Fruit fly (Drosophila melanogaster): Measurements from ENCODE around the gene myd.

myd gene

dm6 chr3R:19159778-19160177, 20.7 kb upstream of the myd start, which contains the start of gene CG11779:
Gene CG11779 (minus strand): TSS chr3R:19159878.
- TF ChIP-seq psq (optimal IDR thresholded peaks at IDR 0.05), result no peak
- TF ChIP-seq ttk (optimal IDR thresholded peaks at IDR 0.05), result no peak
- no peak for TF ChIP-seq insv (optimal IDR thresholded peaks at IDR 0.05)
- TF ChIP-seq Sin3A (optimal IDR thresholded peaks at IDR 0.05), result no peak

- TF ChIP-seq psq (optimal IDR thresholded peaks at IDR 0.05), result no peak
- no peak for TF ChIP-seq ttk (optimal IDR thresholded peaks at IDR 0.05)
- TF ChIP-seq insv (optimal IDR thresholded peaks at IDR 0.05), result no peak
- no peak for TF ChIP-seq h (optimal IDR thresholded peaks at IDR 0.05)
- no peak for TF ChIP-seq Myc (optimal IDR thresholded peaks at IDR 0.05)
- no peak for TF ChIP-seq Sin3A (optimal IDR thresholded peaks at IDR 0.05)
These were observed 18.3 kb upstream of the myd start, which contains the start of the genes CG42359 and Nsun5 for dm6 chr3R:19162135-19162616. Gene CG42359 (minus strand): TSS chr3R:19162300. Gene Nsun5 (minus strand): TSS chr3R:19162300.

dm6 chr3R:19163972-19164819, 16.3 kb upstream of the myd start, which contains the start of gene sqz:
Gene sqz (plus strand): TSS chr3R:19164211.
- TF ChIP-seq insv (optimal IDR thresholded peaks at IDR 0.05), result no peak

- TF ChIP-seq Sin3A (optimal IDR thresholded peaks at IDR 0.05), result no peak
- no peak for TF ChIP-seq insv (optimal IDR thresholded peaks at IDR 0.05)
- no peak for TF ChIP-seq h (optimal IDR thresholded peaks at IDR 0.05)
- TF ChIP-seq psq (optimal IDR thresholded peaks at IDR 0.05), result no peak
- no peak for TF ChIP-seq Myc (optimal IDR thresholded peaks at IDR 0.05)
- no peak for TF ChIP-seq ttk (optimal IDR thresholded peaks at IDR 0.05)
These were observed 15.5 kb upstream of the myd start for dm6 chr3R:19164873-19165456.

- TF ChIP-seq Myc (optimal IDR thresholded peaks at IDR 0.05) (no peak), h (optimal IDR thresholded peaks at IDR 0.05) (no peak), Sin3A (optimal IDR thresholded peaks at IDR 0.05) (no peak), insv (optimal IDR thresholded peaks at IDR 0.05) (no peak), psq (optimal IDR thresholded peaks at IDR 0.05) (no peak), ttk (optimal IDR thresholded peaks at IDR 0.05) (no peak)
These were observed 14.8 kb upstream of the myd start for dm6 chr3R:19165620-19166055.

- TF ChIP-seq Myc (optimal IDR thresholded peaks at IDR 0.05), result no peak
- TF ChIP-seq insv (optimal IDR thresholded peaks at IDR 0.05), result no peak
- no peak for TF ChIP-seq Sin3A (optimal IDR thresholded peaks at IDR 0.05)
- no peak for TF ChIP-seq h (optimal IDR thresholded peaks at IDR 0.05)
- no peak for TF ChIP-seq ttk (optimal IDR thresholded peaks at IDR 0.05)
- no peak for TF ChIP-seq psq (optimal IDR thresholded peaks at IDR 0.05)
These were observed 14.2 kb upstream of the myd start for dm6 chr3R:19166077-19166778.

dm6 chr3R:19167521-19167920, 12.9 kb upstream of the myd start:
- TF ChIP-seq insv (optimal IDR thresholded peaks at IDR 0.05) (no peak), h (optimal IDR thresholded peaks at IDR 0.05) (no peak), ttk (optimal IDR thresholded peaks at IDR 0.05) (no peak), psq (optimal IDR thresholded peaks at IDR 0.05) (no peak), Sin3A (optimal IDR thresholded peaks at IDR 0.05) (no peak), Myc (optimal IDR thresholded peaks at IDR 0.05) (no peak)

- no peak for TF ChIP-seq Myc (optimal IDR thresholded peaks at IDR 0.05)
- no peak for TF ChIP-seq h (optimal IDR thresholded peaks at IDR 0.05)
- no peak for TF ChIP-seq psq (optimal IDR thresholded peaks at IDR 0.05)
- no peak for TF ChIP-seq Sin3A (optimal IDR thresholded peaks at IDR 0.05)
- no peak for TF ChIP-seq insv (optimal IDR thresholded peaks at IDR 0.05)
- no peak for TF ChIP-seq ttk (optimal IDR thresholded peaks at IDR 0.05)
These were observed 5.9 kb upstream of the myd start for dm6 chr3R:19174512-19174911.

dm6 chr3R:19176700-19177099, 3.8 kb upstream of the myd start, which contains the start of gene CG14282:
Gene CG14282 (plus strand): TSS chr3R:19177000.
- no peak for TF ChIP-seq Myc (optimal IDR thresholded peaks at IDR 0.05)
- TF ChIP-seq insv (optimal IDR thresholded peaks at IDR 0.05), result no peak
- TF ChIP-seq h (optimal IDR thresholded peaks at IDR 0.05), result no peak
- TF ChIP-seq psq (optimal IDR thresholded peaks at IDR 0.05), result no peak
- no peak for TF ChIP-seq ttk (optimal IDR thresholded peaks at IDR 0.05)

- no peak for TF ChIP-seq psq (optimal IDR thresholded peaks at IDR 0.05)
- no peak for TF ChIP-seq ttk (optimal IDR thresholded peaks at IDR 0.05)
These were observed 755 bp downstream of the myd start for dm6 chr3R:19181214-19181613.

dm6 chr3R:19182848-19183247, 2.4 kb downstream of the myd start:
- no peak for TF ChIP-seq Sin3A (optimal IDR thresholded peaks at IDR 0.05)
- no peak for TF ChIP-seq h (optimal IDR thresholded peaks at IDR 0.05)
- TF ChIP-seq insv (optimal IDR thresholded peaks at IDR 0.05), result no peak
- no peak for TF ChIP-seq ttk (optimal IDR thresholded peaks at IDR 0.05)

dm6 chr3R:19187717-19188149, 7.3 kb downstream of the myd start:
- TF ChIP-seq Myc (optimal IDR thresholded peaks at IDR 0.05) (no peak), h (optimal IDR thresholded peaks at IDR 0.05) (no peak), psq (optimal IDR thresholded peaks at IDR 0.05) (no peak), insv (optimal IDR thresholded peaks at IDR 0.05) (no peak), Sin3A (optimal IDR thresholded peaks at IDR 0.05) (no peak), ttk (optimal IDR thresholded peaks at IDR 0.05) (no peak)

Data from Kc167 (cell line).